Fruit fly (Drosophila melanogaster): ENCODE measurements around the gene unc-119.

The unc-119 gene

DNA sequence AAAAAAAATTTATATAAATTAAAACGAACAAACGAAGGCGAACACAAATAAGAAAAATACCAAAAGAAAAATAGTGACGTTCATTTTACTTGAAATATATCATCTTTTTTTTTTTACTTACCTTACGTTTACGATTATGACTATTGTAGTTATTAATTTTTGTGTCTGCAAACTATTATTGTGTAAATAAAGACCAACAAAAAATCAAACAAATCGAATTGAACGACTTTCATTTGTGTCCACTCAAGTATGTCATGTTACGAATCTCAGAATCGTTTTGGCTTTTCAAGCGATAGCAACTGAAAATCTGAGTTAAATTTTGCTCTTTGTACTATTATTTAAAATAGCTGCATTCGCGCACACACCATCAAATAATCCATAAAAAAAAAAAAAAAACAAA, 37.6 kb upstream of the unc-119 start, which contains the start of gene Acsf3:
Gene Acsf3, plus strand, starts transcription at position 301 of the 400 bp plus-strand sequence.
- no peak for TF ChIP-seq toe (GFP tag; optimal IDR thresholded peaks at IDR 0.05)
- TF ChIP-seq CG12768 (GFP tag; optimal IDR thresholded peaks at IDR 0.05): no peak
- no peak for TF ChIP-seq ovo (GFP tag; optimal IDR thresholded peaks at IDR 0.05)

- TF ChIP-seq cnc (optimal IDR thresholded peaks at IDR 0.05) (no peak), CG33017 (tag; optimal IDR thresholded peaks at IDR 0.05) (peak; percentile 88), Mnt (GFP tag; optimal IDR thresholded peaks at IDR 0.05) (peak; percentile 49), Crg-1 (GFP tag; optimal IDR thresholded peaks at IDR 0.05) (peak; percentile 51), Hr96 (GFP tag; optimal IDR thresholded peaks at IDR 0.05) (peak; percentile 67), CG12768 (GFP tag; optimal IDR thresholded peaks at IDR 0.05) (peak; percentile 34), kay (GFP tag; ENCODE audit: borderline replicate concordance) (no peak), Clk (GFP tag; optimal IDR thresholded peaks at IDR 0.05) (peak; percentile 6), bab1 (GFP tag; optimal IDR thresholded peaks at IDR 0.05) (peak; percentile 98), toe (GFP tag; optimal IDR thresholded peaks at IDR 0.05) (peak; percentile 34), CG5204 (GFP tag; optimal IDR thresholded peaks at IDR 0.05) (peak; percentile 47), pad (GFP tag; optimal IDR thresholded peaks at IDR 0.05) (peak; percentile 75), CG7045 (GFP tag; optimal IDR thresholded peaks at IDR 0.05) (peak; percentile 72), CG14711 (tag; optimal IDR thresholded peaks at IDR 0.05) (peak; percentile 89), ovo (GFP tag; optimal IDR thresholded peaks at IDR 0.05) (peak; percentile 2), cic (GFP tag; optimal IDR thresholded peaks at IDR 0.05) (no peak), CG1620 (GFP tag; optimal IDR thresholded peaks at IDR 0.05) (peak; percentile 58), CG11617 (GFP tag; optimal IDR thresholded peaks at IDR 0.05) (peak; percentile 77), tj (GFP tag; optimal IDR thresholded peaks at IDR 0.05) (peak; percentile 93), CG7101 (tag; optimal IDR thresholded peaks at IDR 0.05) (peak; percentile 93)
These were observed 33.7 kb upstream of the unc-119 start for dm6 chrX:7324816-7325246.

- TF ChIP-seq CG12768 (GFP tag; optimal IDR thresholded peaks at IDR 0.05): no peak
- no peak for TF ChIP-seq ovo (GFP tag; optimal IDR thresholded peaks at IDR 0.05)
- peak; percentile 44 for TF ChIP-seq CG14711 (tag; optimal IDR thresholded peaks at IDR 0.05)
- TF ChIP-seq Hr96 (GFP tag; optimal IDR thresholded peaks at IDR 0.05): no peak
- TF ChIP-seq CG7045 (GFP tag; optimal IDR thresholded peaks at IDR 0.05): no peak
- no peak for TF ChIP-seq kay (GFP tag; ENCODE audit: borderline replicate concordance)
- TF ChIP-seq CG1620 (GFP tag; optimal IDR thresholded peaks at IDR 0.05): peak; percentile 36
- TF ChIP-seq Clk (GFP tag; optimal IDR thresholded peaks at IDR 0.05): no peak
- TF ChIP-seq pad (GFP tag; optimal IDR thresholded peaks at IDR 0.05): no peak
- TF ChIP-seq Mnt (GFP tag; optimal IDR thresholded peaks at IDR 0.05): no peak
- TF ChIP-seq CG33017 (tag; optimal IDR thresholded peaks at IDR 0.05): no peak
- TF ChIP-seq tj (GFP tag; optimal IDR thresholded peaks at IDR 0.05): peak; percentile 69
- TF ChIP-seq bab1 (GFP tag; optimal IDR thresholded peaks at IDR 0.05): no peak
- peak; percentile 19 for TF ChIP-seq toe (GFP tag; optimal IDR thresholded peaks at IDR 0.05)
- TF ChIP-seq cic (GFP tag; optimal IDR thresholded peaks at IDR 0.05): no peak
- TF ChIP-seq CG7101 (tag; optimal IDR thresholded peaks at IDR 0.05): peak; percentile 2
- TF ChIP-seq cnc (optimal IDR thresholded peaks at IDR 0.05): no peak
- peak; percentile 3 for TF ChIP-seq Crg-1 (GFP tag; optimal IDR thresholded peaks at IDR 0.05)
These were observed 32.8 kb upstream of the unc-119 start, which contains the start of the genes Atg5 and Dok for dm6 chrX:7323649-7324511. Gene Atg5, minus strand, starts transcription at chrX:7323770. Gene Dok, plus strand, starts transcription at chrX:7324214.

- TF ChIP-seq kay (GFP tag; ENCODE audit: borderline replicate concordance): no peak
- no peak for TF ChIP-seq cic (GFP tag; optimal IDR thresholded peaks at IDR 0.05)
- no peak for TF ChIP-seq pad (GFP tag; optimal IDR thresholded peaks at IDR 0.05)
- no peak for TF ChIP-seq CG5204 (GFP tag; optimal IDR thresholded peaks at IDR 0.05)
- no peak for TF ChIP-seq CG1620 (GFP tag; optimal IDR thresholded peaks at IDR 0.05)
- no peak for TF ChIP-seq Clk (GFP tag; optimal IDR thresholded peaks at IDR 0.05)
- TF ChIP-seq CG33017 (tag; optimal IDR thresholded peaks at IDR 0.05): no peak
- no peak for TF ChIP-seq Mnt (GFP tag; optimal IDR thresholded peaks at IDR 0.05)
- TF ChIP-seq Hr96 (GFP tag; optimal IDR thresholded peaks at IDR 0.05): no peak
- no peak for TF ChIP-seq cnc (optimal IDR thresholded peaks at IDR 0.05)
These were observed 30.7 kb upstream of the unc-119 start for dm6 chrX:7321829-7322228.

DNA sequence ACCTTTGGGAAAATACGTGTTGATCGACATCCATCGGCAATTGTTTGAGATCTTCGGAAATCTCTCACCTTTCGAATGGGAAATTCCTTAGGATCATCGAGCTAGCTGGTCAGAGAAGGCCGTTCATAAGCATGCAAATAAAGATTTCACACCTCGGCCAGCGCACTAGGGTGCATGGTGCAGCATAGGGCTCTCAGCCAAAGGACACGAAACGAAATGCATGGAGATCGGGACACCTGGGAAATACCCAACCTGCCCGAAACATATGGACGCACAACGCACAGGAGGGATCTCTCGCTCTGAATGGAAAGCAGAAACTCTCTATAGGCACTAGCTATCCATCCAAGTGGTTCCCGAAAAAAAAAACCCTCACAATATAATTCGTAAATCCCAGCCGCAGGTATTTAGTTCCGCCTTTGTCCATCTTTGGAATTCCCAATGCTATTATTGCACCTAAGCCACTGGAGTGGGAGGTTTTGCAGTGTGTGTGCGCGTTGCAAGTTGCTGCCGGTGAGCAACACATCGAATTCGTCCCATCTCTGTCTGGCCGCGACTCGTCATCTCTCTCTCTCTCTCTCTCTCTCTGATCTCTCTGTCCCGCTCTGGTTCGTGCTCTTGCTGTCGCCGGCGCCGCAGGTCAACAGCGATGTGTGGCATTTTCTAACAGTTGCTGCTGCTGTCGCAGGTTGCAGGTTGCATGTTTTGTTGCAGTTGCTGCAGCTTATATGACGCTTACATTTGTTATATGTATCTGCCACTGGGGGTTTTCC, 29.5 kb upstream of the unc-119 start:
- TF ChIP-seq CG11617 (GFP tag; optimal IDR thresholded peaks at IDR 0.05) (no peak), toe (GFP tag; optimal IDR thresholded peaks at IDR 0.05) (no peak), CG7101 (tag; optimal IDR thresholded peaks at IDR 0.05) (no peak), bab1 (GFP tag; optimal IDR thresholded peaks at IDR 0.05) (no peak), CG7045 (GFP tag; optimal IDR thresholded peaks at IDR 0.05) (no peak), Mnt (GFP tag; optimal IDR thresholded peaks at IDR 0.05) (no peak), Clk (GFP tag; optimal IDR thresholded peaks at IDR 0.05) (no peak), pad (GFP tag; optimal IDR thresholded peaks at IDR 0.05) (no peak), ovo (GFP tag; optimal IDR thresholded peaks at IDR 0.05) (no peak), cnc (optimal IDR thresholded peaks at IDR 0.05) (no peak), CG33017 (tag; optimal IDR thresholded peaks at IDR 0.05) (no peak), CG1620 (GFP tag; optimal IDR thresholded peaks at IDR 0.05) (no peak), CG5204 (GFP tag; optimal IDR thresholded peaks at IDR 0.05) (no peak), CG14711 (tag; optimal IDR thresholded peaks at IDR 0.05) (no peak)
